Worm (Caenorhabditis elegans): ENCODE data around the gene emb-8.

Gene emb-8

ce11 chrIII:5193266-5193665 lies 6.2 kb downstream of the emb-8 start:
- TF ChIP-seq aly-1 (tag; optimal IDR thresholded peaks at IDR 0.05) (no peak), ets-7 (tag; optimal IDR thresholded peaks at IDR 0.05) (no peak), B0310.2 (tag; optimal IDR thresholded peaks at IDR 0.05) (no peak), hmbx-1 (tag; optimal IDR thresholded peaks at IDR 0.05) (no peak), F13C5.2 (tag; optimal IDR thresholded peaks at IDR 0.05) (no peak), tra-4 (tag; optimal IDR thresholded peaks at IDR 0.05) (no peak)

ce11 chrIII:5190671-5191174 lies 8.8 kb downstream of the emb-8 start, which contains the start of gene hira-1:
TSS of gene hira-1 (plus strand) at chrIII:5191124.
- TF ChIP-seq scrt-1 (GFP tag; IDR thresholded peaks at IDR 0.05) (no peak), F13C5.2 (tag; optimal IDR thresholded peaks at IDR 0.05) (no peak)

- TF ChIP-seq scrt-1 (GFP tag; IDR thresholded peaks at IDR 0.05): no peak
- TF ChIP-seq ets-7 (tag; optimal IDR thresholded peaks at IDR 0.05): no peak
- no peak for TF ChIP-seq ceh-13 (GFP tag; optimal IDR thresholded peaks at IDR 0.05)
- TF ChIP-seq sea-1 (GFP tag; conservative IDR thresholded peaks at IDR 0.05): no peak
- TF ChIP-seq aly-1 (tag; optimal IDR thresholded peaks at IDR 0.05): no peak
- TF ChIP-seq tbx-11 (GFP tag; IDR thresholded peaks at IDR 0.05): no peak
- no peak for TF ChIP-seq flt-1 (GFP tag; IDR thresholded peaks at IDR 0.05)
- no peak for TF ChIP-seq B0310.2 (tag; optimal IDR thresholded peaks at IDR 0.05)
- TF ChIP-seq tra-4 (tag; optimal IDR thresholded peaks at IDR 0.05): no peak
Measured at ce11 chrIII:5190179-5190578, 9.3 kb downstream of the emb-8 start.

- no peak for TF ChIP-seq tbx-11 (GFP tag; IDR thresholded peaks at IDR 0.05)
- no peak for TF ChIP-seq ceh-36 (tag; optimal IDR thresholded peaks at IDR 0.05)
- TF ChIP-seq aly-1 (tag; optimal IDR thresholded peaks at IDR 0.05): no peak
- no peak for TF ChIP-seq tbx-37 (GFP tag; conservative IDR thresholded peaks at IDR 0.05)
- no peak for TF ChIP-seq flt-1 (GFP tag; IDR thresholded peaks at IDR 0.05)
- no peak for TF ChIP-seq tra-4 (tag; optimal IDR thresholded peaks at IDR 0.05)
- TF ChIP-seq ceh-13 (GFP tag; optimal IDR thresholded peaks at IDR 0.05): no peak
- TF ChIP-seq hnd-1 (tag; optimal IDR thresholded peaks at IDR 0.05): no peak
- no peak for TF ChIP-seq scrt-1 (GFP tag; IDR thresholded peaks at IDR 0.05)
- TF ChIP-seq sea-1 (GFP tag; conservative IDR thresholded peaks at IDR 0.05): no peak
- TF ChIP-seq pes-1 (GFP tag; IDR thresholded peaks at IDR 0.05): no peak
- TF ChIP-seq B0310.2 (tag; optimal IDR thresholded peaks at IDR 0.05): no peak
- no peak for TF ChIP-seq ets-7 (tag; optimal IDR thresholded peaks at IDR 0.05)
- TF ChIP-seq hmbx-1 (tag; optimal IDR thresholded peaks at IDR 0.05): no peak
- no peak for TF ChIP-seq F13C5.2 (tag; optimal IDR thresholded peaks at IDR 0.05)
- no peak for TF ChIP-seq hmg-4 (GFP tag; optimal IDR thresholded peaks at IDR 0.05)
- no peak for TF ChIP-seq ama-1 (optimal IDR thresholded peaks at IDR 0.05)
Measured at ce11 chrIII:5188426-5188825, 11.1 kb downstream of the emb-8 start, which contains the start of gene K10D2.8. TSS of gene K10D2.8 (plus strand) at chrIII:5188726.

ce11 chrIII:5185620-5186019 lies 13.9 kb downstream of the emb-8 start, which contains the start of gene pup-2:
TSS of gene pup-2 (plus strand) at chrIII:5185920.
- TF ChIP-seq ama-1 (optimal IDR thresholded peaks at IDR 0.05) (no peak), sea-1 (GFP tag; conservative IDR thresholded peaks at IDR 0.05) (no peak)

- no peak for TF ChIP-seq tbx-37 (GFP tag; conservative IDR thresholded peaks at IDR 0.05)
- no peak for TF ChIP-seq sea-1 (GFP tag; conservative IDR thresholded peaks at IDR 0.05)
- no peak for TF ChIP-seq B0310.2 (tag; optimal IDR thresholded peaks at IDR 0.05)
- no peak for TF ChIP-seq scrt-1 (GFP tag; IDR thresholded peaks at IDR 0.05)
- no peak for TF ChIP-seq tra-4 (tag; optimal IDR thresholded peaks at IDR 0.05)
Measured at ce11 chrIII:5183372-5183771, 16.1 kb downstream of the emb-8 start.

ce11 chrIII:5181641-5182040 lies 17.8 kb downstream of the emb-8 start:
- TF ChIP-seq ets-7 (tag; optimal IDR thresholded peaks at IDR 0.05): no peak
- TF ChIP-seq tbx-11 (GFP tag; IDR thresholded peaks at IDR 0.05): no peak
- TF ChIP-seq hnd-1 (tag; optimal IDR thresholded peaks at IDR 0.05): no peak
- TF ChIP-seq ceh-13 (GFP tag; optimal IDR thresholded peaks at IDR 0.05): no peak
- no peak for TF ChIP-seq F13C5.2 (tag; optimal IDR thresholded peaks at IDR 0.05)
- no peak for TF ChIP-seq scrt-1 (GFP tag; IDR thresholded peaks at IDR 0.05)
- TF ChIP-seq tra-4 (tag; optimal IDR thresholded peaks at IDR 0.05): no peak
- no peak for TF ChIP-seq pes-1 (GFP tag; IDR thresholded peaks at IDR 0.05)
- no peak for TF ChIP-seq aly-1 (tag; optimal IDR thresholded peaks at IDR 0.05)
- TF ChIP-seq sea-1 (GFP tag; conservative IDR thresholded peaks at IDR 0.05): no peak

ce11 chrIII:5181217-5181616 lies 18.3 kb downstream of the emb-8 start:
- TF ChIP-seq sea-1 (GFP tag; conservative IDR thresholded peaks at IDR 0.05) (no peak), tbx-37 (GFP tag; conservative IDR thresholded peaks at IDR 0.05) (no peak), ceh-36 (tag; optimal IDR thresholded peaks at IDR 0.05) (no peak), hnd-1 (tag; optimal IDR thresholded peaks at IDR 0.05) (no peak), scrt-1 (GFP tag; IDR thresholded peaks at IDR 0.05) (no peak), tra-4 (tag; optimal IDR thresholded peaks at IDR 0.05) (no peak), ceh-13 (GFP tag; optimal IDR thresholded peaks at IDR 0.05) (no peak), B0310.2 (tag; optimal IDR thresholded peaks at IDR 0.05) (no peak), aly-1 (tag; optimal IDR thresholded peaks at IDR 0.05) (no peak), ets-7 (tag; optimal IDR thresholded peaks at IDR 0.05) (no peak), tbx-11 (GFP tag; IDR thresholded peaks at IDR 0.05) (no peak), flt-1 (GFP tag; IDR thresholded peaks at IDR 0.05) (no peak)

- no peak for TF ChIP-seq aly-1 (tag; optimal IDR thresholded peaks at IDR 0.05)
- TF ChIP-seq pes-1 (GFP tag; IDR thresholded peaks at IDR 0.05): no peak
- TF ChIP-seq hnd-1 (tag; optimal IDR thresholded peaks at IDR 0.05): no peak
- no peak for TF ChIP-seq ama-1 (optimal IDR thresholded peaks at IDR 0.05)
- TF ChIP-seq ceh-36 (tag; optimal IDR thresholded peaks at IDR 0.05): no peak
- no peak for TF ChIP-seq sea-1 (GFP tag; conservative IDR thresholded peaks at IDR 0.05)
- no peak for TF ChIP-seq hmg-4 (GFP tag; optimal IDR thresholded peaks at IDR 0.05)
Measured at ce11 chrIII:5180588-5180987, 18.9 kb downstream of the emb-8 start.

Data from whole organism, early embryonic.